Worm (Caenorhabditis elegans) whole organism, L1 larva: Measurements from ENCODE around the gene flp-2.

Source experiments
- F16B12.6 ChIP-seq: fragments of 150-350 bp; optimal IDR thresholded peaks from 2 replicates; lab custom pipeline; 2014; ENCODE audit warnings: missing biosample characterization, missing genetic modification characterization
- alr-1 ChIP-seq: fragments of 200-800 bp; sonication (Bioruptor generic); optimal IDR thresholded peaks from 2 replicates; lab custom pipeline; 2018; ENCODE audit warnings: borderline replicate concordance, mild to moderate bottlenecking, missing genetic modification characterization, missing compliant biosample characterization
- blmp-1 ChIP-seq: fragments of 150-350 bp; optimal IDR thresholded peaks from 2 replicates; lab custom pipeline; 2014; ENCODE audit warnings: missing biosample characterization, missing genetic modification characterization
- ceh-63 ChIP-seq: fragments of 200-800 bp; sonication (Bioruptor generic); optimal IDR thresholded peaks from 2 replicates; lab custom pipeline; 2018; ENCODE audit warnings: mild to moderate bottlenecking, missing genetic modification characterization, missing compliant biosample characterization
- ceh-8 ChIP-seq: fragments of 200-800 bp; sonication (Bioruptor generic); optimal IDR thresholded peaks from 2 replicates; lab custom pipeline; 2018; ENCODE audit warnings: mild to moderate bottlenecking, missing genetic modification characterization, moderate library complexity, missing compliant biosample characterization
- ceh-90 ChIP-seq: sonication (generic microtip); optimal IDR thresholded peaks from 2 replicates; lab custom pipeline; 2016; ENCODE audit warnings: missing genetic modification characterization, missing compliant biosample characterization
- dpl-1 ChIP-seq, 3 experiments: fragments of 150-350 bp in 2 of 3; sonication (generic microtip) in 1 of 3; optimal IDR thresholded peaks; 2 replicates each; lab custom pipeline; 2014 to 2017; ENCODE audit warnings: missing biosample characterization in 3 of 3, missing genetic modification characterization in 3 of 3, missing genetic modification reagents in 3 of 3
- efl-3 ChIP-seq: fragments of 200-800 bp; sonication (Bioruptor generic); optimal IDR thresholded peaks from 2 replicates; lab custom pipeline; 2018; ENCODE audit warnings: mild to moderate bottlenecking, missing genetic modification characterization, missing compliant biosample characterization
- elt-2 ChIP-seq: sonication (generic microtip); optimal IDR thresholded peaks from 2 replicates; lab custom pipeline; 2016; ENCODE audit warnings: missing genetic modification characterization, mild to moderate bottlenecking, inconsistent platforms, missing compliant biosample characterization, missing genetic modification reagents
- ets-5 ChIP-seq: fragments of 200-800 bp; sonication (Bioruptor generic); IDR thresholded peaks from 2 replicates; pipeline ENCODE4 v1.3.6; 2022; ENCODE audit warnings: missing genetic modification characterization, missing compliant biosample characterization
- fkh-4 ChIP-seq: sonication (generic microtip); optimal IDR thresholded peaks from 2 replicates; lab custom pipeline; 2016; ENCODE audit warnings: missing compliant biosample characterization, missing genetic modification characterization, borderline replicate concordance
- fkh-8 ChIP-seq: sonication (generic microtip); optimal IDR thresholded peaks from 2 replicates; lab custom pipeline; 2016; ENCODE audit warnings: mild to moderate bottlenecking, missing genetic modification characterization, missing compliant biosample characterization
- grh-1 ChIP-seq: fragments of 200-800 bp; sonication (Bioruptor generic); IDR thresholded peaks from 2 replicates; pipeline ENCODE4 v1.3.6; 2022; ENCODE audit warnings: missing genetic modification reagents, missing genetic modification characterization, missing compliant biosample characterization
- hlh-4 ChIP-seq: sonication (generic microtip); optimal IDR thresholded peaks from 2 replicates; lab custom pipeline; 2016; ENCODE audit warnings: mild to moderate bottlenecking, missing genetic modification characterization, missing compliant biosample characterization
- irx-1 ChIP-seq: sonication (generic microtip); optimal IDR thresholded peaks from 2 replicates; lab custom pipeline; 2016; ENCODE audit warnings: missing genetic modification characterization, missing compliant biosample characterization
- isw-1 ChIP-seq: fragments of 200-800 bp; sonication (Bioruptor generic); IDR thresholded peaks from 2 replicates; pipeline ENCODE4 v1.3.6; 2022; ENCODE audit warnings: missing genetic modification characterization, missing compliant biosample characterization
- jun-1 ChIP-seq: fragments of 150-350 bp; optimal IDR thresholded peaks from 2 replicates; lab custom pipeline; 2014; ENCODE audit warnings: missing biosample characterization, missing genetic modification reagents, missing genetic modification characterization
- lin-14 ChIP-seq: fragments of 200-800 bp; sonication (Bioruptor generic); optimal IDR thresholded peaks from 2 replicates; lab custom pipeline; 2018; ENCODE audit warnings: mild to moderate bottlenecking, missing genetic modification characterization, moderate library complexity, missing compliant biosample characterization
- lin-35 ChIP-seq, 2 experiments: fragments of 150-350 bp; optimal IDR thresholded peaks; 2 replicates each; lab custom pipeline; 2014; ENCODE audit warnings: missing biosample characterization in 2 of 2, missing genetic modification characterization in 2 of 2, missing genetic modification reagents in 2 of 2
- mab-9 ChIP-seq: fragments of 200-800 bp; sonication (Bioruptor generic); IDR thresholded peaks from 2 replicates; pipeline ENCODE4 v1.3.6; 2022; ENCODE audit warnings: missing genetic modification reagents, missing genetic modification characterization, missing compliant biosample characterization
- nhr-11 ChIP-seq: fragments of 150-350 bp; optimal IDR thresholded peaks from 2 replicates; lab custom pipeline; 2014; ENCODE audit warnings: missing biosample characterization, missing genetic modification characterization
- nhr-12 ChIP-seq: sonication (generic microtip); optimal IDR thresholded peaks from 2 replicates; lab custom pipeline; 2017; ENCODE audit warnings: missing biosample characterization, missing genetic modification characterization
- nhr-237 ChIP-seq: fragments of 150-350 bp; optimal IDR thresholded peaks from 2 replicates; lab custom pipeline; 2014; ENCODE audit warnings: missing biosample characterization, missing genetic modification characterization
- nhr-28 ChIP-seq: fragments of 150-350 bp; optimal IDR thresholded peaks from 2 replicates; lab custom pipeline; 2014; ENCODE audit warnings: missing biosample characterization, missing genetic modification characterization
- nhr-47 ChIP-seq: sonication (generic microtip); optimal IDR thresholded peaks from 2 replicates; lab custom pipeline; 2016; ENCODE audit warnings: mild to moderate bottlenecking, missing genetic modification characterization, moderate library complexity, missing compliant biosample characterization
- nhr-71 ChIP-seq: sonication (generic microtip); optimal IDR thresholded peaks from 2 replicates; lab custom pipeline; 2016; ENCODE audit warnings: mild to moderate bottlenecking, missing genetic modification characterization, moderate library complexity, missing compliant biosample characterization
- nhr-84 ChIP-seq: sonication (generic microtip); optimal IDR thresholded peaks from 2 replicates; lab custom pipeline; 2017; ENCODE audit warnings: missing biosample characterization, missing genetic modification characterization
- nhr-85 ChIP-seq: sonication (generic microtip); peaks from one replicate; lab custom pipeline; 2016; ENCODE audit warnings: missing genetic modification characterization, inconsistent platforms, missing compliant biosample characterization
- nhr-90 ChIP-seq: sonication (generic microtip); optimal IDR thresholded peaks from 2 replicates; lab custom pipeline; 2016; ENCODE audit warnings: mild to moderate bottlenecking, missing genetic modification characterization, missing compliant biosample characterization; ENCODE audit not compliant: poor library complexity
- pag-3 ChIP-seq: sonication (generic microtip); optimal IDR thresholded peaks from 2 replicates; lab custom pipeline; 2017; ENCODE audit warnings: missing genetic modification characterization, mild to moderate bottlenecking, missing compliant biosample characterization, antibody characterized with exemption, borderline replicate concordance; ENCODE audit not compliant: insufficient read depth
- pax-3 ChIP-seq: fragments of 200-800 bp; sonication (Bioruptor generic); optimal IDR thresholded peaks from 2 replicates; lab custom pipeline; 2018; ENCODE audit warnings: mild to moderate bottlenecking, missing genetic modification characterization, moderate library complexity, missing compliant biosample characterization
- pqm-1 ChIP-seq: sonication (generic microtip); optimal IDR thresholded peaks from 3 replicates; lab custom pipeline; 2017; ENCODE audit warnings: missing biosample characterization, missing genetic modification characterization
- rnt-1 ChIP-seq: sonication (generic microtip); optimal IDR thresholded peaks from 2 replicates; lab custom pipeline; 2016; ENCODE audit warnings: mild to moderate bottlenecking, missing genetic modification characterization, moderate library complexity, missing compliant biosample characterization
- skn-1 ChIP-seq: fragments of 150-350 bp; optimal IDR thresholded peaks from 2 replicates; lab custom pipeline; 2014; ENCODE audit warnings: missing biosample characterization, missing genetic modification characterization
- snu-23 ChIP-seq: sonication (generic microtip); optimal IDR thresholded peaks from 2 replicates; lab custom pipeline; 2016; ENCODE audit warnings: missing genetic modification characterization, missing compliant biosample characterization
- swsn-7 ChIP-seq: sonication (generic microtip); optimal IDR thresholded peaks from 2 replicates; lab custom pipeline; 2016; ENCODE audit warnings: missing genetic modification characterization, missing compliant biosample characterization
- tbx-2 ChIP-seq: sonication (generic microtip); optimal IDR thresholded peaks from 2 replicates; lab custom pipeline; 2016; ENCODE audit warnings: missing genetic modification characterization, missing compliant biosample characterization
- unc-30 ChIP-seq: sonication (generic microtip); optimal IDR thresholded peaks from 2 replicates; lab custom pipeline; 2017; ENCODE audit warnings: missing biosample characterization, missing genetic modification characterization
- unc-62 ChIP-seq: fragments of 150-350 bp; optimal IDR thresholded peaks from 2 replicates; lab custom pipeline; 2014; ENCODE audit warnings: missing biosample characterization, missing genetic modification reagents, missing genetic modification characterization
- unc-86 ChIP-seq: sonication (generic microtip); optimal IDR thresholded peaks from 2 replicates; lab custom pipeline; 2016; ENCODE audit warnings: missing genetic modification characterization, missing compliant biosample characterization
- unc-98 ChIP-seq: fragments of 200-800 bp; sonication (Bioruptor generic); IDR thresholded peaks from 2 replicates; pipeline ENCODE4 v1.3.6; 2022; ENCODE audit warnings: missing genetic modification characterization, missing compliant biosample characterization
- xbp-1 ChIP-seq: sonication (generic microtip); optimal IDR thresholded peaks from 2 replicates; lab custom pipeline; 2016; ENCODE audit warnings: missing genetic modification characterization, missing compliant biosample characterization
- zip-4 ChIP-seq: fragments of 200-800 bp; sonication (Bioruptor generic); optimal IDR thresholded peaks from 2 replicates; lab custom pipeline; 2018; ENCODE audit warnings: mild to moderate bottlenecking, missing genetic modification characterization, moderate library complexity, missing compliant biosample characterization

flp-2 gene

DNA sequence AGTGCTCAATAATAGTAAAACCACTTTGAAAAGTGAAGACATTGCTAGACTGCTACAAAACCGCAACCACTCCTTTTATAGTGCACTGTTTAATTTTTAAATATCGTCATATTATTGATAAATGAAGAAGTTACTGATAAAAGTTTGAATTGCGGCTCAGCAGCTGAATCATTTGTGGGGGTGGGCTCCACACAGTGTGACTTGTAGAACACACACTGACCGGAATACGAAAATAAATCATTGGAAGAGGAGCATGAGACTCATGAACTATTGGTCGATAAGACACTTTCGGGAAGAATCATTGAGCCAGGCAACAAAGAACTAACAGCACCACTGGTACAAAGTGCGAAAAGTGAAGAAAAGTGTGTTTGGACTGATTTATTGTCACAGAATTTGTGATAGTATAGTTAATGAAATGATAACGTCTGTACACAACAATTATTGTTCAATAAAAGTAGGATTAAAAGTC lies 47.0 kb upstream of the flp-2 start, which contains the start of gene oac-14 (continued):
- TF ChIP-seq rnt-1 (tag; lab: Kevin White, UChicago): no peak
- no peak for TF ChIP-seq blmp-1 (tag; lab: Kevin White, UChicago)
- TF ChIP-seq nhr-71 (tag; lab: Kevin White, UChicago): peak; percentile 60
- TF ChIP-seq nhr-84 (tag; lab: Kevin White, UChicago): no peak
- TF ChIP-seq ceh-90 (tag; lab: Kevin White, UChicago): no peak
- no peak for TF ChIP-seq ceh-63 (GFP tag; lab: Kevin White, UChicago)
- TF ChIP-seq unc-62 (GFP tag; lab: Kevin White, UChicago): no peak
- no peak for TF ChIP-seq unc-98 (GFP tag; lab: Robert Waterston, UW)
- TF ChIP-seq dpl-1 (GFP tag; optimal IDR thresholded peaks at IDR 0.05; lab: Kevin White, UChicago): no peak
- no peak for TF ChIP-seq ceh-8
- TF ChIP-seq elt-2 (tag; lab: Kevin White, UChicago): peak; percentile 99
- TF ChIP-seq grh-1 (GFP tag; lab: Robert Waterston, UW): no peak
- peak; percentile 15 for TF ChIP-seq lin-14
- TF ChIP-seq efl-3: no peak
- no peak for TF ChIP-seq unc-86
- TF ChIP-seq hlh-4: no peak
- TF ChIP-seq nhr-237 (tag; lab: Kevin White, UChicago): no peak
- TF ChIP-seq nhr-11 (tag; lab: Kevin White, UChicago): no peak
- TF ChIP-seq nhr-85 (tag; lab: Kevin White, UChicago): no peak

DNA sequence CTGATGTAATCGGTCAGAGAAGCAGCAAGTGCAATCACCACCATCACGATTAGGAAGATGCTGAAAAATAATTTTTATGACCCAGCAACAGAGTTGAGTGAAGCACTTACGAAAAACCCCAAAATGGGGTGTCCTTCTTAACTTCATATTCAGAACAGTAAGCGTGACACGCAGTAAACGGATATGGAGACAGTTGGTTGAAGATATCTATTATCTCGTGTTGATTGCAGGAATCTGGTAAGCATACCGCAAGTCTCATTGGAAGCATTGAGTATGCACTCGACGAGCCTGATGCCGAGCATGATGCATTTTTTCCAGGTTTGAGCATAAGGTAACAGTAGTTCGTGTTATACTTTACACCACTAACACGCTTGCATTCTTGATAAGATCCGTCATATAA lies 46.2 kb upstream of the flp-2 start:
- TF ChIP-seq grh-1 (GFP tag; lab: Robert Waterston, UW): no peak

DNA sequence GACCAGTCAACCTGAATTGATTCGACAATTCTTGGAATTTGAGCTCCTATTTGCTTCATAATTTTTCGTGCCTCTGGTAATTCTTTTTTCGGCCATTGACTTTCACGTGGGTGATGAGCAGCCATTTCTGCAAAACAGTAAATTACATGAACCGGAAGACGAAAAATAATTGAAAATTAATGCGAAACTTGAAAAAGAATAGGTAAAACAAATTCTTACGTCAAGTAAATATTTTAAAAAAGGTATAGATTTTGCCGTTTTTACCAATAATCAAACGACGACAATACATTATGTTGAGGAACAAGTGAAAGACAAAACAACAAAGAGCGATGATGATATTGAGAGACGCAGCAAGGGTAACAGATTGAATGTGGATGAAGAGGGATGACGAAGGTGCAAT lies 43.4 kb upstream of the flp-2 start, which contains the start of gene moc-1:
Gene moc-1, minus strand, starts transcription at position 127 of the 400 bp plus-strand sequence.
- TF ChIP-seq fkh-4 (tag; lab: Kevin White, UChicago) (no peak), swsn-7 (tag; lab: Kevin White, UChicago) (no peak), unc-62 (GFP tag; lab: Kevin White, UChicago) (no peak), skn-1 (peak; percentile 25), alr-1 (tag; lab: Kevin White, UChicago) (no peak), xbp-1 (tag; lab: Kevin White, UChicago) (no peak), lin-35 (GFP tag; optimal IDR thresholded peaks at IDR 0.05; lab: Kevin White, UChicago) (no peak), irx-1 (tag; lab: Kevin White, UChicago) (no peak), pag-3 (no peak), blmp-1 (tag; lab: Kevin White, UChicago) (peak; percentile 52), efl-3 (no peak), dpl-1 (GFP tag; optimal IDR thresholded peaks at IDR 0.05; lab: Kevin White, UChicago) (no peak), F16B12.6 (no peak), pax-3 (tag; lab: Kevin White, UChicago) (no peak), fkh-8 (tag; lab: Kevin White, UChicago) (peak; percentile 45), nhr-12 (tag; lab: Kevin White, UChicago) (no peak), snu-23 (no peak), tbx-2 (tag; lab: Kevin White, UChicago) (no peak), nhr-71 (tag; lab: Kevin White, UChicago) (peak; percentile 28), nhr-28 (tag; lab: Kevin White, UChicago) (no peak), nhr-84 (tag; lab: Kevin White, UChicago) (no peak), ets-5 (GFP tag; lab: Robert Waterston, UW) (no peak), unc-86 (no peak), unc-30 (tag; lab: Kevin White, UChicago) (no peak), ceh-63 (GFP tag; lab: Kevin White, UChicago) (no peak), isw-1 (GFP tag; lab: Robert Waterston, UW) (no peak), zip-4 (GFP tag; lab: Kevin White, UChicago) (no peak), nhr-47 (tag; lab: Kevin White, UChicago) (no peak), jun-1 (tag; lab: Kevin White, UChicago) (no peak), nhr-90 (no peak), nhr-85 (tag; lab: Kevin White, UChicago) (no peak), mab-9 (no peak), pqm-1 (tag; lab: Kevin White, UChicago) (no peak)
